Worm (Caenorhabditis elegans): ENCODE results near the gene fbxb-54.
"Not testable (repeated sequence)": the region's sequence is repeated elsewhere in the genome, so short reads cannot be mapped to it uniquely, and the experiment has no call there.

The fbxb-54 gene

DNA sequence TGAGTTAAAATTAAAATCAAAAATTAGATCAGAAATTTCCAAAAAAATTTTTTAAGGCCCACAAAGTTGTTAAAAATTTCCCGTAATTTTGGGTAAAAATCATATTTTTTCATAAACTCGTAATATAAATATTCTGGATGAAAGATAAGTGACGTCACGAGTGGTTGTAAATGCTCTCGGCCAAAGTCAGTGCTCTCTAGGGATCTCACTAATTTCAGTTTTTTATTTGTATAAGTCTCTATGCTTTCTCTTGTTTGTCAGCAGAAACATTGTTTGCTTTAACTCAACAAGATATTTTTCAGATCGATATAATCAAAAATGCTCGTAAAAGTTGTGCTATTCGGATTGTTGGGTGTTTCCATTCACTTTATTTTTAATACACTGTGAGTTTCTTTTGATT, 12.9 kb downstream of the fbxb-54 start, which contains the start of gene K05F6.4:
Gene K05F6.4 (plus strand): TSS at position 301 of the 400 bp plus-strand sequence.
- not testable (repeated sequence) for TF ChIP-seq dpff-1 (tag; optimal IDR thresholded peaks at IDR 0.05); Y53G8AR.9 (GFP tag; conservative IDR thresholded peaks at IDR 0.05); D2030.7 (GFP tag; IDR thresholded peaks at IDR 0.05)

DNA sequence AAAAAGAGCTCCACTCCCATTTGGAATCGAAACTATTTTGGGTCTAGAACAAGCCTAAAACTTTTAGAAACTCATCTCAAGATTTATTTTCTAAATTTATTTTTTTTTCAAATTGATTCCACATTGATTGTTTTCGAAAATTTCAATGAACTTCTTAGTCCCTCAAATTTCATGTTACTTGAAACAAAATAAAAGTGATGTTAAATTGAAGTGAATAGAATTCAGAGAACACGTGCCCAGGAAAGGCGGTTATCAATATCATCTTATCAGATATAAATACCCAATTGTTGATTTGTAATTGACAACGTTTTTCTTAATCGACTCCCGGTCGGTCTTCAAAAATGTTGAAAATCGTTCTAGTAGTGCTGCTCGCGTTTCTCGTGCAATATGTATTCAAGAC, 15.5 kb downstream of the fbxb-54 start, which contains the start of gene poml-4:
Gene poml-4 (plus strand): TSS at position 301 of the 400 bp plus-strand sequence.
- TF ChIP-seq attf-3 (GFP tag; conservative IDR thresholded peaks at IDR 0.05); B0019.2 (GFP tag; conservative IDR thresholded peaks at IDR 0.05); K11D2.4 (GFP tag; IDR thresholded peaks at IDR 0.05): not testable (repeated sequence)

DNA sequence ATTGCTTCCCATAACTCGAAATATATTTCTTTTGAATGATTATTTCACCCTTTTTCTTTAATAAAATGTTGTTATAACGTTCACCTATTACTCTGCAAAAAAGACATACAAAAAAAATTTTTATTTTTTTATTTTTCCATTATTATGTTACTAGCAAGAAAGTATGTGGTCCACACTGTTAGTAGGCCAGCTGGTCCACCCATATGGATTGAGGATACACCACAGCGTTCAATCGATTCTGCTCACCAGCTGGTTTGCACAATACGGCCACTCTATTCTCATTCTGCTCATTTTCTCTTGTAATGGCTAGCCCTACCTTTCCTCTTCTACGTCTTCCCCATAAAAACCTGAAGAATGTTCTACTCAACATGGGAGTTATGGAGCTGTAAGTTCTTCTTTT, 17.5 kb downstream of the fbxb-54 start, which contains the start of gene fbxb-44:
Gene fbxb-44 (plus strand): TSS at position 301 of the 400 bp plus-strand sequence.
- TF ChIP-seq F33H1.4 (GFP tag; IDR thresholded peaks at IDR 0.05): no peak
- no peak for TF ChIP-seq madf-10 (tag; optimal IDR thresholded peaks at IDR 0.05)
- no peak for TF ChIP-seq ZK185.1 (tag; optimal IDR thresholded peaks at IDR 0.05; ENCODE audit: poor library complexity, severe bottlenecking)
- TF ChIP-seq him-1 (tag; optimal IDR thresholded peaks at IDR 0.05): no peak
- no peak for TF ChIP-seq nhr-80 (tag; optimal IDR thresholded peaks at IDR 0.05)
- no peak for TF ChIP-seq bed-2 (GFP tag; IDR thresholded peaks at IDR 0.05)
- no peak for TF ChIP-seq snpc-3.4 (tag; optimal IDR thresholded peaks at IDR 0.05)
- no peak for TF ChIP-seq nfya-2 (GFP tag; IDR thresholded peaks at IDR 0.05)
- no peak for TF ChIP-seq tbx-9 (tag; optimal IDR thresholded peaks at IDR 0.05; ENCODE audit: borderline replicate concordance)
- no peak for TF ChIP-seq ekl-4 (GFP tag; IDR thresholded peaks at IDR 0.05)
- no peak for TF ChIP-seq ztf-6 (GFP tag; IDR thresholded peaks at IDR 0.05)
- TF ChIP-seq lin-54 (GFP tag; optimal IDR thresholded peaks at IDR 0.05): no peak
- no peak for TF ChIP-seq atf-7 (tag; optimal IDR thresholded peaks at IDR 0.05)
- TF ChIP-seq dpl-1 (GFP tag; optimal IDR thresholded peaks at IDR 0.05): no peak
- no peak for TF ChIP-seq nhr-120 (GFP tag; IDR thresholded peaks at IDR 0.05)

DNA sequence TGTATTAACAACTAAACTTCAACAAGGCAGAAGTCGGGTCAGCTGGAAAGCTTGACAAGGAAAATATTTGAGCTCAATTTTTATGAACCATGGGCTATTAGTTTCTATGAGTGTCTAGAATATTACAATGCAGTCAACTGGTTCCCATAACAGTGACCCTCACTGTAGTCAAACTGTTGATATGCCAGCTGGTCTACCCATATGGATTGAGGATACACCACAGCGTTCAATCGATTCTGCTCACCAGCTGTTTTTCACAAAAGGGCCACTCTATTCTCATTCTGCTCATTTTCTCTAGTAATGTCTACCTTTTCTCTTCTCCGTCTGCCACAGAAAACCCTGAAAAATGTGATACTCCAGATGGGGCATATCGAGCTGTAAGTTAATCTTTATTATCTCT, 18.8 kb downstream of the fbxb-54 start, which contains the start of gene fbxb-42:
Gene fbxb-42 (plus strand): TSS at position 301 of the 400 bp plus-strand sequence.
- no peak for TF ChIP-seq nfyb-1 (GFP tag; IDR thresholded peaks at IDR 0.05)
- no peak for TF ChIP-seq rec-8 (tag; optimal IDR thresholded peaks at IDR 0.05)
- TF ChIP-seq K12H6.12 (tag; optimal IDR thresholded peaks at IDR 0.05): no peak
- TF ChIP-seq let-526 (GFP tag; IDR thresholded peaks at IDR 0.05): no peak
- no peak for TF ChIP-seq ztf-6 (GFP tag; IDR thresholded peaks at IDR 0.05)
- no peak for TF ChIP-seq F39B2.1 (GFP tag; IDR thresholded peaks at IDR 0.05)
- no peak for TF ChIP-seq die-1 (tag; optimal IDR thresholded peaks at IDR 0.05)
- TF ChIP-seq hsf-1 (GFP tag; IDR thresholded peaks at IDR 0.05): no peak
- TF ChIP-seq madf-6 (GFP tag; IDR thresholded peaks at IDR 0.05): no peak
- no peak for TF ChIP-seq egrh-3 (GFP tag; IDR thresholded peaks at IDR 0.05)

DNA sequence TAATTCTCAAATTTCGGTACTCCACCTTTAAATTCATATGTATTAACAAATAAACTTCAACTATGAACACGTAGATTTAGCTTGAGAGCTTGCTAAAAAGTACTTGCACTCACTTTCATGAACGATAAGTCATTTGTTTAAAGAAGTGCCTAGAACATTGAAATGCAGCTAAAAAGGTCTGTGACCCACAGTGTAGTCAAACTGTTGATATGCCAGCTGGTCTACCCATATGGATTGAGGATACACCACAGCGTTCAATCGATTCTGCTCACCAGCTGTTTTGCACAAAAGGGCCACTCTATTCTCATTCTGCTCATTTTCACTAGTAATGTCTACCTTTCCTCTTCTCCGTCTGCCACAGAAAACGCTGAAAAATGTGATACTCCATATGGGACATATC, 20.2 kb downstream of the fbxb-54 start, which contains the start of gene fbxb-43:
Gene fbxb-43 (plus strand): TSS at position 301 of the 400 bp plus-strand sequence.
- no peak for TF ChIP-seq tbx-9 (tag; optimal IDR thresholded peaks at IDR 0.05; ENCODE audit: borderline replicate concordance)
- no peak for TF ChIP-seq unc-130 (GFP tag; optimal IDR thresholded peaks at IDR 0.05)
- TF ChIP-seq dox-1 (GFP tag; IDR thresholded peaks at IDR 0.05): no peak
- TF ChIP-seq hrde-1 (tag; optimal IDR thresholded peaks at IDR 0.05; ENCODE audit: borderline replicate concordance): no peak
- TF ChIP-seq T07F8.4 (tag; optimal IDR thresholded peaks at IDR 0.05): no peak
- TF ChIP-seq T26A5.8 (tag; optimal IDR thresholded peaks at IDR 0.05): no peak
- TF ChIP-seq snpc-1.3 (tag; optimal IDR thresholded peaks at IDR 0.05; ENCODE audit: insufficient read depth): no peak
- no peak for TF ChIP-seq xnd-1 (tag; optimal IDR thresholded peaks at IDR 0.05)
- TF ChIP-seq bed-2 (GFP tag; IDR thresholded peaks at IDR 0.05): no peak
- no peak for TF ChIP-seq egl-44 (GFP tag; IDR thresholded peaks at IDR 0.05)
- TF ChIP-seq attf-5 (GFP tag; optimal IDR thresholded peaks at IDR 0.05): no peak
- TF ChIP-seq ets-4 (GFP tag; optimal IDR thresholded peaks at IDR 0.05): no peak
- no peak for TF ChIP-seq lag-1 (GFP tag; IDR thresholded peaks at IDR 0.05)
- no peak for TF ChIP-seq C17E4.6 (GFP tag; IDR thresholded peaks at IDR 0.05)

Data from whole organism, young adult.